Worm (Caenorhabditis elegans): ENCODE data around the gene ppm-1.A.

The ppm-1.A gene

ce11 chrV:10525902-10526301 lies 10.3 kb downstream of the ppm-1.A start, which contains the start of the genes C35A5.8 and hda-11 (continued):
- TF ChIP-seq ceh-32 (tag; optimal IDR thresholded peaks at IDR 0.05; ENCODE audit: poor library complexity) (no peak), tag-97 (GFP tag; IDR thresholded peaks at IDR 0.05) (0 out of 2 replicates have a peak, but pooled peaks have one; percentile 31), lim-7 (GFP tag; IDR thresholded peaks at IDR 0.05) (no peak), madf-5 (GFP tag; IDR thresholded peaks at IDR 0.05) (no peak), dmd-9 (GFP tag; IDR thresholded peaks at IDR 0.05) (peak; percentile 89; the same call in 1 of the 2 replicates), egl-27 (tag; optimal IDR thresholded peaks at IDR 0.05) (no peak), attf-4 (tag; optimal IDR thresholded peaks at IDR 0.05) (no peak), nhr-28 (tag; optimal IDR thresholded peaks at IDR 0.05) (no peak), aly-2 (tag; optimal IDR thresholded peaks at IDR 0.05) (no peak), mxl-3 (GFP tag; optimal IDR thresholded peaks at IDR 0.05) (peak; percentile 31), T20F7.1 (GFP tag; optimal IDR thresholded peaks at IDR 0.05) (no peak)

ce11 chrV:10516702-10517101 lies 19.5 kb downstream of the ppm-1.A start:
- TF ChIP-seq unc-62 (GFP tag; optimal IDR thresholded peaks at IDR 0.05 in 1 of 2) (peak in 1 of 2 experiments; percentile 96), unc-62 (tag; optimal IDR thresholded peaks at IDR 0.05) (no peak), egl-43 (GFP tag; IDR thresholded peaks at IDR 0.05) (no peak), F37D6.2 (tag; optimal IDR thresholded peaks at IDR 0.05) (no peak)

ce11 chrV:10514271-10514670 lies 21.9 kb downstream of the ppm-1.A start, which contains the start of gene dmsr-8:
Gene dmsr-8 (minus strand): TSS chrV:10514371.
- TF ChIP-seq fos-1 (tag; optimal IDR thresholded peaks at IDR 0.05) (no peak), unc-62 (GFP tag; optimal IDR thresholded peaks at IDR 0.05 in 1 of 2) (peak in 1 of 2 experiments; percentile 61), unc-62 (tag; optimal IDR thresholded peaks at IDR 0.05) (no peak)

DNA sequence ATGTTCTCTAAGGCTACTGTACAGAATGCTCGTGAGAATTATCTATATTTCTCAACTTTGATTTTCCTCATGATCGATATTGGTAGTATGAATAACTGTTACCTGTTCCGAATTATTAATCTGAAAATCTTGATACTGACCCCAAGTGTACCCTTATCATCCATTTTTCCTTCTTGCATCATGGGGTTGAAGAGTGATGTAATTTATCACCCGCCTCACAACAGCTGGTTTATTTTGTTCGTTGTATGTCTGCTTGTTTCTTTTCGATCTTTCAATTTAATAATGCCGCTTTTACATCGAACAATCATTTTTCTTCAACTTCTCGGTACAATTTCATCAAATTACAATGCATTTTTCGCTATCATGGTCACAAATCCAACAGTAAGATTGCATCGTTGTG lies 27.3 kb downstream of the ppm-1.A start, which contains the start of gene C35A5.6:
TSS of gene C35A5.6 (plus strand) at position 283 of the 400 bp plus-strand sequence.
- TF ChIP-seq madf-5 (GFP tag; IDR thresholded peaks at IDR 0.05) (no peak), attf-4 (tag; optimal IDR thresholded peaks at IDR 0.05) (no peak), hlh-30 (tag; optimal IDR thresholded peaks at IDR 0.05; ENCODE audit: insufficient read depth) (peak; percentile 52), zag-1 (tag; optimal IDR thresholded peaks at IDR 0.05) (no peak), nhr-10 (tag; optimal IDR thresholded peaks at IDR 0.05) (no peak), nhr-28 (tag; optimal IDR thresholded peaks at IDR 0.05) (peak; percentile 16), ztf-7 (tag; optimal IDR thresholded peaks at IDR 0.05) (peak; percentile 97), lin-29 (GFP tag; IDR thresholded peaks at IDR 0.05) (no peak), jun-1 (tag; optimal IDR thresholded peaks at IDR 0.05) (no peak), unc-39 (tag; optimal IDR thresholded peaks at IDR 0.05) (no peak)

DNA sequence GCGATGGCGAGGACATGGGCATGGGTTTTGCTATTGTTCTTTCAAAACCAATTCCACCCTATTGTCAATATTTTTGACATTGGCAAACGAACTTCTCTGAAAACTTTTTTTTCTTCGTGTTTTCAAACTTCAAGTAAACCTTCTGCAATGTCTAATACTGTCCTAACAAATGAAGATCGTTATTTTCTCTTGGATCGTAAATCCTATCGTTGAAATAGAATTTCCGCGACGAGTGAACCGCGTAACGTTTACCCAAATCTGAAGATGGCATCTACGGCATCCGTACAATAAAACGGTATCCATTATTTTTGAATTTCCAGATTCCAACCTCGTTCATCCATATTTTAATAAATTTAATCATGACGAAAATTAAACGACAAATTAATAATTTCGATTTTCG lies 30.6 kb downstream of the ppm-1.A start, which contains the start of gene C35A5.5:
TSS of gene C35A5.5 (plus strand) at position 301 of the 400 bp plus-strand sequence.
- TF ChIP-seq Y105C5A.15 (GFP tag; IDR thresholded peaks at IDR 0.05): no peak
- TF ChIP-seq hlh-30 (tag; optimal IDR thresholded peaks at IDR 0.05; ENCODE audit: insufficient read depth): no peak
- TF ChIP-seq nhr-6 (tag; optimal IDR thresholded peaks at IDR 0.05): no peak

DNA sequence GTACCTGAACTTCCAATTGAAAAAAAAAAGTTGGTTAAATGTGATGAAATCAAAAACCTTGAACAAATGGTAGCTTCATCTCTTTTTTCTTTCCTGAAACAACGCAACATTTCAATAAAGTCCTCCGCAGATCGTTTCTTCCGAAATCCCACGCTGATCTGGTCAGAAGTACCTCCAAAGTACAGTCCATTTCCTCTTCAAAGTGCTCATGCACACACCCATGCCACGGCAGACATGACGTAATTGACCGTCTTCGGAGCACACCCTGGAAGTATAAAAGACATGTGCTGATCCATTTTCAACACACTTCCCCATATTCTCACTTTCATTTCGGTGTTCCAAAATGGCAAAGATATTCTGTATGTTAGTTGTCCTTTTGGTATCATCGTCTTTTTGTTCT lies 32.3 kb downstream of the ppm-1.A start, which contains the start of gene C35A5.10:
TSS of gene C35A5.10 (plus strand) at position 301 of the 400 bp plus-strand sequence.
- no peak for TF ChIP-seq Y5F2A.4 (GFP tag; optimal IDR thresholded peaks at IDR 0.05)
- TF ChIP-seq fos-1 (tag; optimal IDR thresholded peaks at IDR 0.05): no peak
- TF ChIP-seq tag-97 (GFP tag; IDR thresholded peaks at IDR 0.05): no peak
- no peak for TF ChIP-seq F10B5.3 (tag; optimal IDR thresholded peaks at IDR 0.05)
- no peak for TF ChIP-seq ctbp-1 (GFP tag; IDR thresholded peaks at IDR 0.05)
- TF ChIP-seq zfp-3 (GFP tag; conservative IDR thresholded peaks at IDR 0.05): no peak
- TF ChIP-seq madf-9 (GFP tag; conservative IDR thresholded peaks at IDR 0.05): no peak
- TF ChIP-seq unc-62 (GFP tag; optimal IDR thresholded peaks at IDR 0.05 in 1 of 2): no peak
- no peak for TF ChIP-seq unc-62 (tag; optimal IDR thresholded peaks at IDR 0.05)
- TF ChIP-seq daf-8 (GFP tag; IDR thresholded peaks at IDR 0.05): no peak
- TF ChIP-seq dpl-1 (GFP tag; optimal IDR thresholded peaks at IDR 0.05): no peak
- TF ChIP-seq T26A8.4 (GFP tag; IDR thresholded peaks at IDR 0.05): no peak
- TF ChIP-seq lin-39 (tag; optimal IDR thresholded peaks at IDR 0.05): no peak
- TF ChIP-seq mdt-29 (GFP tag; IDR thresholded peaks at IDR 0.05): no peak
- TF ChIP-seq nhr-76 (tag; optimal IDR thresholded peaks at IDR 0.05): no peak
- no peak for TF ChIP-seq F44E2.7 (GFP tag; IDR thresholded peaks at IDR 0.05)

Data from whole organism, L4 larva.